Fruit fly (Drosophila melanogaster) whole organism, embryonic: ENCODE measurements around the gene Dfd.

Experiments
- Asciz ChIP-seq: fragments of 200-800 bp; sonication (Bioruptor generic); optimal IDR thresholded peaks from 2 replicates; lab custom pipeline; 2017; ENCODE audit warnings: missing biosample characterization, mild to moderate bottlenecking, missing genetic modification characterization, missing genetic modification reagents
- BEAF-32 ChIP-seq: fragments of 200-800 bp; sonication (Bioruptor generic); optimal IDR thresholded peaks from 3 replicates; lab custom pipeline; 2017; ENCODE audit warnings: missing biosample characterization, missing genetic modification characterization, mild to moderate bottlenecking, moderate library complexity, missing genetic modification reagents
- CG10543 ChIP-seq: fragments of 200-800 bp; sonication (Bioruptor generic); optimal IDR thresholded peaks from 3 replicates; lab custom pipeline; 2017; ENCODE audit warnings: missing biosample characterization, mild to moderate bottlenecking, missing genetic modification characterization, moderate library complexity
- CG10979 ChIP-seq: fragments of 200-800 bp; sonication (Bioruptor generic); optimal IDR thresholded peaks from 2 replicates; lab custom pipeline; 2018; ENCODE audit warnings: missing biosample characterization, mild to moderate bottlenecking, missing genetic modification characterization, moderate library complexity
- CG11085 ChIP-seq: fragments of 200-800 bp; sonication (Bioruptor generic); IDR thresholded peaks from 2 replicates; pipeline ENCODE4 v1.3.6; 2022; ENCODE audit warnings: missing biosample characterization, missing genetic modification characterization
- CG11398 ChIP-seq: fragments of 200-800 bp; sonication (Bioruptor generic); optimal IDR thresholded peaks from 2 replicates; lab custom pipeline; 2016; ENCODE audit warnings: missing biosample characterization, missing genetic modification characterization
- CG11504 ChIP-seq: fragments of 200-800 bp; sonication (Bioruptor generic); optimal IDR thresholded peaks from 3 replicates; lab custom pipeline; 2019; ENCODE audit warnings: missing biosample characterization, mild to moderate bottlenecking, missing genetic modification characterization, moderate library complexity
- CG12104 ChIP-seq: fragments of 200-800 bp; sonication (Bioruptor generic); optimal IDR thresholded peaks from 3 replicates; lab custom pipeline; 2016; ENCODE audit warnings: missing biosample characterization, missing genetic modification characterization
- CG12391 ChIP-seq: fragments of 200-800 bp; sonication (Bioruptor generic); optimal IDR thresholded peaks from 3 replicates; lab custom pipeline; 2018; ENCODE audit warnings: missing biosample characterization, mild to moderate bottlenecking, missing genetic modification characterization, moderate library complexity
- CG14014 ChIP-seq: fragments of 200-800 bp; sonication (Bioruptor generic); IDR thresholded peaks from 2 replicates; pipeline ENCODE4 v1.3.6; 2022; ENCODE audit warnings: missing biosample characterization, missing genetic modification characterization
- CG1602 ChIP-seq: fragments of 200-800 bp; sonication (Bioruptor generic); optimal IDR thresholded peaks from 3 replicates; lab custom pipeline; 2016; ENCODE audit warnings: missing biosample characterization, missing genetic modification characterization
- CG17359 ChIP-seq: fragments of 200-800 bp; sonication (Bioruptor generic); optimal IDR thresholded peaks from 3 replicates; lab custom pipeline; 2018; ENCODE audit warnings: missing biosample characterization, mild to moderate bottlenecking, missing genetic modification characterization, moderate library complexity
- CG17829 ChIP-seq: fragments of 200-800 bp; optimal IDR thresholded peaks from 2 replicates; lab custom pipeline; 2019; ENCODE audit warnings: missing biosample characterization, mild to moderate bottlenecking, missing genetic modification characterization, moderate library complexity
- CG18599 ChIP-seq: fragments of 200-800 bp; sonication (Bioruptor generic); optimal IDR thresholded peaks from 3 replicates; lab custom pipeline; 2017; ENCODE audit warnings: missing biosample characterization, missing genetic modification characterization, mild to moderate bottlenecking, moderate library complexity, missing genetic modification reagents
- CG2202 ChIP-seq: fragments of 200-800 bp; sonication (Bioruptor generic); optimal IDR thresholded peaks from 2 replicates; lab custom pipeline; 2018; ENCODE audit warnings: missing biosample characterization, mild to moderate bottlenecking, missing genetic modification characterization
- CG33557 ChIP-seq: fragments of 200-800 bp; sonication (Bioruptor generic); optimal IDR thresholded peaks from 2 replicates; lab custom pipeline; 2019; ENCODE audit warnings: missing biosample characterization, mild to moderate bottlenecking, missing genetic modification characterization, moderate library complexity
- CG3726 ChIP-seq: fragments of 200-800 bp; sonication (Bioruptor generic); IDR thresholded peaks from 3 replicates; pipeline ENCODE4, ENCODE4 v1.3.6; 2022; ENCODE audit warnings: missing biosample characterization, missing genetic modification characterization
- CG4328 ChIP-seq: fragments of 200-800 bp; sonication (Bioruptor generic); optimal IDR thresholded peaks from 3 replicates; lab custom pipeline; 2017; ENCODE audit warnings: missing biosample characterization, missing genetic modification reagents, missing genetic modification characterization
- CG6175 ChIP-seq: fragments of 200-800 bp; sonication (Bioruptor generic); IDR thresholded peaks from 3 replicates; pipeline ENCODE4 v1.3.6; 2022; ENCODE audit warnings: missing biosample characterization, missing genetic modification characterization
- CG8359 ChIP-seq: fragments of 200-800 bp; sonication (Bioruptor generic); optimal IDR thresholded peaks from 2 replicates; lab custom pipeline; 2017; ENCODE audit warnings: missing biosample characterization, mild to moderate bottlenecking, missing genetic modification characterization, borderline replicate concordance
- CG9817 ChIP-seq: fragments of 200-800 bp; sonication (Bioruptor generic); optimal IDR thresholded peaks from 2 replicates; lab custom pipeline; 2018; ENCODE audit warnings: missing biosample characterization, mild to moderate bottlenecking, missing genetic modification characterization, moderate library complexity
- CG9876 ChIP-seq: fragments of 200-800 bp; sonication (Bioruptor generic); optimal IDR thresholded peaks from 2 replicates; lab custom pipeline; 2016; ENCODE audit warnings: missing biosample characterization, missing genetic modification characterization
- Camta ChIP-seq: fragments of 200-800 bp; sonication (Bioruptor generic); optimal IDR thresholded peaks from 2 replicates; lab custom pipeline; 2016; ENCODE audit warnings: missing biosample characterization, missing genetic modification characterization
- D19A ChIP-seq: fragments of 200-800 bp; optimal IDR thresholded peaks from 3 replicates; lab custom pipeline; 2019; ENCODE audit warnings: missing biosample characterization, mild to moderate bottlenecking, missing genetic modification characterization, moderate library complexity
- Dip2 ChIP-seq: fragments of 200-800 bp; sonication (Bioruptor generic); IDR thresholded peaks from 2 replicates; pipeline ENCODE4 v1.3.6; 2022; ENCODE audit warnings: missing biosample characterization, missing genetic modification characterization
- Ets97D ChIP-seq: fragments of 200-800 bp; sonication (Bioruptor generic); optimal IDR thresholded peaks from 3 replicates; lab custom pipeline; 2016; ENCODE audit warnings: missing biosample characterization, missing genetic modification characterization
- Lim3 ChIP-seq: fragments of 200-800 bp; sonication (Bioruptor generic); IDR thresholded peaks from 2 replicates; pipeline ENCODE4 v1.3.6; 2022; ENCODE audit warnings: missing biosample characterization, missing genetic modification characterization
- Nf-YB ChIP-seq: fragments of 200-800 bp; sonication (Bioruptor generic); optimal IDR thresholded peaks from 3 replicates; lab custom pipeline; 2019; ENCODE audit warnings: missing biosample characterization, mild to moderate bottlenecking, missing genetic modification characterization, moderate library complexity
- Oaz ChIP-seq: fragments of 200-800 bp; sonication (Bioruptor generic); IDR thresholded peaks from 2 replicates; pipeline ENCODE4 v1.3.6; 2022; ENCODE audit warnings: missing biosample characterization, missing genetic modification characterization
- Opbp ChIP-seq: fragments of 200-800 bp; sonication (Bioruptor generic); IDR thresholded peaks from 3 replicates; pipeline ENCODE4 v1.3.6; 2022; ENCODE audit warnings: missing biosample characterization, missing genetic modification characterization; ENCODE audit not compliant: partially characterized antibody
- YL-1 ChIP-seq: fragments of 200-800 bp; sonication (Bioruptor generic); optimal IDR thresholded peaks from 3 replicates; lab custom pipeline; 2017; ENCODE audit warnings: missing biosample characterization, mild to moderate bottlenecking, missing genetic modification characterization
- bcd ChIP-seq: fragments of 200-800 bp; sonication (Bioruptor generic); optimal IDR thresholded peaks from 2 replicates; lab custom pipeline; 2017; ENCODE audit warnings: missing biosample characterization, mild to moderate bottlenecking, missing genetic modification characterization
- cg ChIP-seq: fragments of 200-800 bp; sonication (Bioruptor generic); optimal IDR thresholded peaks from 3 replicates; lab custom pipeline; 2019; ENCODE audit warnings: missing biosample characterization, mild to moderate bottlenecking, missing genetic modification characterization, moderate library complexity
- chif ChIP-seq, 2 experiments: fragments of 200-800 bp; sonication (Bioruptor generic); optimal IDR thresholded peaks; 3 replicates each; lab custom pipeline; 2016; ENCODE audit warnings: missing biosample characterization in 2 of 2, missing genetic modification characterization in 2 of 2
- croc ChIP-seq: fragments of 200-800 bp; sonication (Bioruptor generic); conservative IDR thresholded peaks from 3 replicates; pipeline ENCODE4 v1.3.6; 2022; ENCODE audit warnings: missing biosample characterization, missing genetic modification characterization
- da ChIP-seq: fragments of 200-800 bp; sonication (Bioruptor generic); optimal IDR thresholded peaks from 2 replicates; lab custom pipeline; 2016; ENCODE audit warnings: missing biosample characterization, missing genetic modification characterization
- dpn ChIP-seq, 2 experiments: fragments of 200-800 bp; sonication (Bioruptor generic); optimal IDR thresholded peaks; 3 replicates each; lab custom pipeline; 2016; ENCODE audit warnings: missing biosample characterization in 2 of 2, missing genetic modification characterization in 2 of 2
- fu2 ChIP-seq: fragments of 200-800 bp; sonication (Bioruptor generic); optimal IDR thresholded peaks from 2 replicates; lab custom pipeline; 2016; ENCODE audit warnings: missing biosample characterization, missing genetic modification characterization
- jigr1 ChIP-seq: fragments of 200-800 bp; sonication (Bioruptor generic); IDR thresholded peaks from 3 replicates; pipeline ENCODE4 v1.3.6; 2022; ENCODE audit warnings: missing biosample characterization, missing genetic modification characterization
- jing ChIP-seq: fragments of 200-800 bp; sonication (Bioruptor generic); optimal IDR thresholded peaks from 2 replicates; lab custom pipeline; 2018; ENCODE audit warnings: missing biosample characterization, mild to moderate bottlenecking, missing genetic modification characterization
- klu ChIP-seq: fragments of 200-800 bp; sonication (Bioruptor generic); IDR thresholded peaks from 2 replicates; pipeline ENCODE4 v1.3.6; 2022; ENCODE audit warnings: missing biosample characterization, missing genetic modification characterization
- kni ChIP-seq: fragments of 200-800 bp; sonication (Bioruptor generic); optimal IDR thresholded peaks from 3 replicates; lab custom pipeline; 2017; ENCODE audit warnings: mild to moderate bottlenecking, missing biosample characterization, missing genetic modification reagents, missing genetic modification characterization
- oc ChIP-seq: fragments of 200-800 bp; sonication (Bioruptor generic); optimal IDR thresholded peaks from 2 replicates; lab custom pipeline; 2018; ENCODE audit warnings: missing biosample characterization, mild to moderate bottlenecking, missing genetic modification characterization, moderate library complexity
- p53 ChIP-seq: fragments of 200-800 bp; sonication (Bioruptor generic); optimal IDR thresholded peaks from 2 replicates; lab custom pipeline; 2016; ENCODE audit warnings: missing biosample characterization, missing genetic modification characterization
- row ChIP-seq: fragments of 200-800 bp; sonication (Bioruptor generic); IDR thresholded peaks from 3 replicates; pipeline ENCODE4 v1.3.6; 2022; ENCODE audit warnings: missing biosample characterization, missing genetic modification characterization
- sc ChIP-seq, 3 experiments: fragments of >200 bp in 2 of 3; fragments of 200-800 bp in 1 of 3; sonication (Bioruptor generic) in 1 of 3; optimal IDR thresholded peaks; 2 replicates in 2 of 3; 3 replicates in 1 of 3; lab custom pipeline; 2017; ENCODE audit warnings: mild to moderate bottlenecking in 1 of 3, missing biosample characterization in 1 of 3, missing genetic modification characterization in 1 of 3, missing genetic modification reagents in 1 of 3
- sens-2 ChIP-seq: fragments of 200-800 bp; sonication (Bioruptor generic); IDR thresholded peaks from 2 replicates; pipeline ENCODE4 v1.3.6; 2022; ENCODE audit warnings: missing biosample characterization, missing genetic modification characterization
- ssp ChIP-seq: fragments of 200-800 bp; sonication (Bioruptor generic); IDR thresholded peaks from 2 replicates; pipeline ENCODE4 v1.3.6; 2022; ENCODE audit warnings: missing biosample characterization, missing genetic modification characterization
- ttk ChIP-seq: fragments of 200-800 bp; sonication (Bioruptor generic); IDR thresholded peaks from 2 replicates; pipeline ENCODE4 v2.1.2; 2022; ENCODE audit warnings: missing biosample characterization, missing genetic modification characterization

Gene Dfd

DNA sequence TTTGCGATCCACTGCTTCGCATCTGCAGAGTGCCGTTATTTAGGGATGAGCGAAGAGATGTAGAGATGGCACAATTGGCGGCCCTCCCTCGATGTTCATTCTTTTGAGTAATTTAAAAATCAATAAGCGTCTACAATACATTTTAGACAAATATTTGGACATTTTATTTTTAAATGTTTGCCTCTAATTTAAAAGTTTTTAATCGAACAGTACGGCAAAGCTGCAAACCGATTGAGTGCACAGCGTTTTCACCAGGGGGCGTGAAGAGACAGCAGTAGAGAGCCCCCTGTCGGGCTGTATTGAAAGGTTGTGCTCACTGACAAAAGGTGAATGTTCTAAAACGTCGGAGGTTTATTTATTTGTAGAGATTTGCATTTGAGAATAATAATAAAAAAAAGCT is 32.2 kb upstream of the Dfd start, which contains the start of gene bcd (continued):
- TF ChIP-seq bcd (GFP tag; lab: Kevin White, UChicago): peak; percentile 90
- no peak for TF ChIP-seq CG8359 (GFP tag; lab: Kevin White, UChicago)
- peak; percentile 34 for TF ChIP-seq oc (tag; lab: Kevin White, UChicago)
- peak; percentile 9 for TF ChIP-seq YL-1 (GFP tag; lab: Kevin White, UChicago)
- peak; percentile 78 for TF ChIP-seq CG11504 (tag; lab: Kevin White, UChicago)
- peak; percentile 59 for TF ChIP-seq BEAF-32
- TF ChIP-seq CG9876 (GFP tag; lab: Kevin White, UChicago): peak; percentile 74
- TF ChIP-seq CG12391 (tag; lab: Kevin White, UChicago): peak; percentile 63
- TF ChIP-seq CG2202 (tag; lab: Kevin White, UChicago): peak; percentile 30
- TF ChIP-seq sc (optimal IDR thresholded peaks at IDR 0.05; lab: Kevin White, UChicago): no peak
- peak; percentile 45 for TF ChIP-seq sc (GFP tag; optimal IDR thresholded peaks at IDR 0.05; lab: Kevin White, UChicago)
- TF ChIP-seq Asciz (GFP tag; lab: Kevin White, UChicago): peak; percentile 13
- peak; percentile 64 for TF ChIP-seq ssp (GFP tag; lab: Robert Waterston, UW)
- TF ChIP-seq Nf-YB (GFP tag; lab: Kevin White, UChicago): peak; percentile 21
- TF ChIP-seq cg (GFP tag; lab: Kevin White, UChicago): no peak
- peak; percentile 75 for TF ChIP-seq CG11085
- no peak for TF ChIP-seq Lim3 (GFP tag; lab: Robert Waterston, UW)
- peak; percentile 72 for TF ChIP-seq Ets97D (GFP tag; lab: Kevin White, UChicago)
- TF ChIP-seq CG6175 (GFP tag; lab: Robert Waterston, UW): peak; percentile 67; the same call in 2 of the 3 replicates
- peak; percentile 80 for TF ChIP-seq CG17829 (tag; lab: Kevin White, UChicago)
- TF ChIP-seq Dip2 (GFP tag; lab: Robert Waterston, UW): no peak
- TF ChIP-seq croc (GFP tag; lab: Robert Waterston, UW): peak; percentile 39; the same call in 2 of the 3 replicates
- TF ChIP-seq fu2: peak; percentile 38
- peak; percentile 63 for TF ChIP-seq CG18599 (GFP tag; lab: Kevin White, UChicago)
- TF ChIP-seq klu (GFP tag; lab: Robert Waterston, UW): peak; percentile 59; the same call in 1 of the 2 replicates
- TF ChIP-seq D19A: peak; percentile 50
- peak; percentile 45 for TF ChIP-seq CG12104 (GFP tag; lab: Kevin White, UChicago)
- TF ChIP-seq CG14014 (GFP tag; lab: Robert Waterston, UW): peak; percentile 83
- peak; percentile 71 for TF ChIP-seq da
- TF ChIP-seq CG1602 (GFP tag; lab: Kevin White, UChicago): peak; percentile 81
- TF ChIP-seq jing: peak; percentile 58
- peak; percentile 10 for TF ChIP-seq CG4328 (GFP tag; lab: Kevin White, UChicago)
- peak; percentile 76 for TF ChIP-seq ttk
- peak; percentile 29 for TF ChIP-seq CG11398 (GFP tag; lab: Kevin White, UChicago)
- TF ChIP-seq CG10979 (tag; lab: Kevin White, UChicago): peak; percentile 51
- peak; percentile 67; the same call in 1 of the 3 replicates for TF ChIP-seq Opbp (GFP tag; lab: Robert Waterston, UW)
- TF ChIP-seq p53 (GFP tag; lab: Kevin White, UChicago): peak; percentile 76
- peak; percentile 53; the same call in 2 of the 3 replicates for TF ChIP-seq row (GFP tag; lab: Robert Waterston, UW)
- peak; percentile 68 to 93 for TF ChIP-seq chif (GFP tag; optimal IDR thresholded peaks at IDR 0.05; lab: Kevin White, UChicago)
- TF ChIP-seq sens-2 (GFP tag; lab: Robert Waterston, UW): peak; percentile 71
- peak; percentile 76 for TF ChIP-seq CG9817
- peak; percentile 61 for TF ChIP-seq Oaz
- TF ChIP-seq CG3726 (GFP tag; lab: Robert Waterston, UW): peak; percentile 42; the same call in 1 of the 3 replicates
- peak; percentile 74 for TF ChIP-seq CG17359
- TF ChIP-seq Camta: peak; percentile 73
- TF ChIP-seq jigr1 (GFP tag; lab: Robert Waterston, UW): peak; percentile 57; the same call in 1 of the 3 replicates
- peak; percentile 11 for TF ChIP-seq CG10543
- no peak for TF ChIP-seq kni (GFP tag; lab: Kevin White, UChicago)
- peak; percentile 56 for TF ChIP-seq CG33557 (GFP tag; lab: Kevin White, UChicago)
- peak; percentile 80 to 83 for TF ChIP-seq dpn (GFP tag; optimal IDR thresholded peaks at IDR 0.05; lab: Kevin White, UChicago)
